Fruit fly (Drosophila melanogaster) S2 (cell line): ENCODE results near the gene PH4alphaNE1.

Source experiments
- CG8478 ChIP-seq: fragments of >200 bp; optimal IDR thresholded peaks from 2 replicates; lab custom pipeline; 2018
- CTCF ChIP-seq, 2 experiments: fragments of >200 bp; optimal IDR thresholded peaks; 2 replicates each; lab custom pipeline; 2018

dm6 chr3R:30454442-30454841 lies 45.7 kb downstream of the PH4alphaNE1 start:
- no peak for TF ChIP-seq CTCF (optimal IDR thresholded peaks at IDR 0.05; lab: Kevin White, UChicago)
- no peak for TF ChIP-seq CG8478
